Fruit fly (Drosophila melanogaster) whole organism, pupa: ENCODE measurements around the gene CG32201.

Source experiments
- CG32121 ChIP-seq: fragments of 200-800 bp; sonication (Bioruptor generic); IDR thresholded peaks from 2 replicates; pipeline ENCODE4 v1.3.6; 2022; ENCODE audit warnings: missing biosample characterization, missing genetic modification characterization
- CG9948 ChIP-seq: fragments of 200-800 bp; sonication (Bioruptor generic); optimal IDR thresholded peaks from 2 replicates; lab custom pipeline; 2018; ENCODE audit warnings: missing biosample characterization, mild to moderate bottlenecking, missing genetic modification characterization, moderate library complexity
- D1 ChIP-seq: fragments of 200-800 bp; sonication (Bioruptor generic); optimal IDR thresholded peaks from 2 replicates; lab custom pipeline; 2018; ENCODE audit warnings: missing biosample characterization, mild to moderate bottlenecking, missing genetic modification characterization, moderate library complexity
- EcR ChIP-seq: fragments of 200-800 bp; sonication (Bioruptor generic); optimal IDR thresholded peaks from 3 replicates; lab custom pipeline; 2019; ENCODE audit warnings: missing biosample characterization, missing genetic modification characterization, mild to moderate bottlenecking, moderate library complexity, missing genetic modification reagents
- Ets98B ChIP-seq: fragments of 200-800 bp; sonication (Bioruptor generic); IDR thresholded peaks from 2 replicates; pipeline ENCODE4 v1.3.6; 2022; ENCODE audit warnings: missing biosample characterization, missing genetic modification characterization
- Pif1A ChIP-seq: fragments of 200-800 bp; sonication (Bioruptor generic); optimal IDR thresholded peaks from 3 replicates; lab custom pipeline; 2016; ENCODE audit warnings: missing biosample characterization, missing genetic modification characterization
- Pif1B ChIP-seq: fragments of 200-800 bp; sonication (Bioruptor generic); optimal IDR thresholded peaks from 3 replicates; lab custom pipeline; 2016; ENCODE audit warnings: missing biosample characterization, missing genetic modification characterization
- fd96Ca ChIP-seq: fragments of 200-800 bp; sonication (Bioruptor generic); IDR thresholded peaks from 3 replicates; pipeline ENCODE4 v1.3.6; 2022; ENCODE audit warnings: missing biosample characterization, missing genetic modification characterization
- rn ChIP-seq: fragments of 200-800 bp; sonication (Bioruptor generic); IDR thresholded peaks from 2 replicates; pipeline ENCODE4 v1.3.6; 2022; ENCODE audit warnings: missing biosample characterization, missing genetic modification characterization

DNA sequence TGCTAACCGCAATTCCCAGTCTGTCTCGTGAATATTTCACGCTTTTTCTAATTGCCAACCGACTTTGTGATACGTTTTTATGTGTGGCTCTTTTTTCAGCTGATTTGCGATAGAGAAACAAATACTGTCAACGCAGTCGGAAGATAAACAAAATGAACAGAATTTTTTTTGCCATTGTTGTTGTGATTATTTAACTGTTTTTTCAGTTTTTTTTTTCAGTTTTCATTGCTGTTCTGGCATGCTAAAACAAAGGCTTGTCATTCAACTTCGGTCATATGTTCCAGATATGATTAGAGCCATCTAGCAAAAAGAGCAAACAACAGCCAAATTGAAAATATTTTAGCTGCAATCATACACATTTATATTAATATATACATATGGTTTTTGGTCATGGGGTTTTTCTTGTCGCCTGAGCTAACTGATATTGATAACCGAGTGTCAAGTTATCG is 22.8 kb downstream of the CG32201 start:
- TF ChIP-seq EcR (no peak), rn (no peak), Pif1B (GFP tag; lab: Kevin White, UChicago) (no peak), D1 (tag; lab: Kevin White, UChicago) (no peak), Pif1A (no peak), fd96Ca (no peak), CG9948 (tag; lab: Kevin White, UChicago) (no peak), CG32121 (GFP tag; lab: Robert Waterston, UW) (no peak), Ets98B (no peak)
